Fruit fly (Drosophila melanogaster): ENCODE data around the gene fh.

Gene fh

DNA sequence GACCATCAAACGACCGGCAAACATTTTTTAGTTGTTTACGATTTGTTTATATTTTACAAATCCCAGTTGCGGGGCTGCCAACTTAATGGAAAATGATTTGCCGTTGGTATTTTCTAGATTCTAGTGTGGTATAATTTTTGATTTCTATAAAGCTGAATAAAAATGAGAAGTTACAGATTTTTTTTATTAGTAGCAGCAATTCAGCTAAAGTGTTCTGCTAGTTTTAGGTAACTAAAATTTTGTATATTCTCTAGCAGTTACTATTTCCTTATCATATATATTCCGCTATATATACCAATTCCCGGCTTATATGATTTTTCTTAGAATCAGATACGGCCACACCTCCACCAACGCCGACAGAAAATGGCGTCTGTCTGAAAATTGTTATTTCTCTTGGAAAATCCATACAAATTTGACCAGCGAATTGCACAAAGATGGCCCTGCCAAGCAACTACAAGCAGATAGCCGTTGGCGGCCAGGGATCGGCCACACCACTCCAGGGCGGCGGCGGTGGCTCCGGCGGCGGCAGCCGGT lies at the start of gene fh, which contains the start of gene Bap111:
TSS of gene fh (minus strand) at position 83 of the 534 bp plus-strand sequence.
TSS of gene Bap111 (plus strand) at position 321 of the 534 bp plus-strand sequence.
- TF ChIP-seq pan (optimal IDR thresholded peaks at IDR 0.05) (no peak), EcR (GFP tag; optimal IDR thresholded peaks at IDR 0.05) (no peak), CG8478 (optimal IDR thresholded peaks at IDR 0.05) (no peak), psq (optimal IDR thresholded peaks at IDR 0.05) (no peak), Dll (optimal IDR thresholded peaks at IDR 0.05) (no peak), usp (GFP tag; optimal IDR thresholded peaks at IDR 0.05) (no peak)

dm6 chrX:9196362-9196761 lies 47.5 kb upstream of the fh start, which contains the start of gene CG12118:
Gene CG12118 (minus strand): TSS chrX:9196414.
- no peak for TF ChIP-seq Dll (optimal IDR thresholded peaks at IDR 0.05)
- TF ChIP-seq usp (GFP tag; optimal IDR thresholded peaks at IDR 0.05) = no peak
- no peak for TF ChIP-seq psq (optimal IDR thresholded peaks at IDR 0.05)
- TF ChIP-seq EcR (GFP tag; optimal IDR thresholded peaks at IDR 0.05) = no peak
- no peak for TF ChIP-seq CG8478 (optimal IDR thresholded peaks at IDR 0.05)
- no peak for TF ChIP-seq pan (optimal IDR thresholded peaks at IDR 0.05)

DNA sequence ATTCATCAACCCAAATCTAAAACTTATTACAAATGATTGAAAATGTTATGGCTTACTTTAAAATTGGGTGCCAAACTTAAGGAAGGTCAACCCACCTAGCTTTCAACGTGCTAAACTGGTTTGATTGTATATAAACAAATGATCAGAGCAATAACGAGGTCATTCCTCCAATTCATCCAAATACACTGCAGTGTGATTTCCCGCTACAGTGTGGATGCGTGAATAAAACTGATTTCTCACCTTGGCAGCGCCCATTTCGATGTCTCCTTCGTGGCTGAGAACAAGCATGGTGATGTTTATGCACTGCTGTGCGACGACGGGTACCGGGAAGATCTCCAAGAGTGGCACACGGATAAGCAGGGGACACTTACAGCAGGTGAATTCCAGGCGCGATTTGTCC lies 46.4 kb upstream of the fh start:
- TF ChIP-seq pan (optimal IDR thresholded peaks at IDR 0.05) (no peak), usp (GFP tag; optimal IDR thresholded peaks at IDR 0.05) (no peak), CG8478 (optimal IDR thresholded peaks at IDR 0.05) (no peak), psq (optimal IDR thresholded peaks at IDR 0.05) (no peak), Dll (optimal IDR thresholded peaks at IDR 0.05) (no peak), EcR (GFP tag; optimal IDR thresholded peaks at IDR 0.05) (no peak)

DNA sequence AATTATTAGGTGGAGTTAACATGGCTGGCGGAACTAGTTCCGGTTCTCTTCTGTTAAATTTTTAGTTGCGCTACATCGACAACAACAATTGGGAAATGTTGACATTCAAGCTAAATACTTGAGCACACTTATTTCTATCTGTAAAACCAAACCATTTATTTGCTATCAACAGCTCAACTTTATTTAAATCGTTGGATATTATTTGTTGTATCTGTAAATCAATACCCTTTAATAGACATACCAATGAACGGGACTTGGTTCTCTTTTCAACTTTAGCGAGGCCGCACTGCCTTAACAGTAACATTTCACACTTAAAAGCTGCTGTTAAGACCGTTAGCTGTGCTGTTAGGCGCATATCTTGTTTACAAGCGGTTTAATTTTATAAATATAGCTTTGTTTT lies 44.7 kb upstream of the fh start, which contains the start of gene CG12106:
TSS of gene CG12106 (plus strand) at position 295 of the 400 bp plus-strand sequence.
- TF ChIP-seq pan (optimal IDR thresholded peaks at IDR 0.05) (no peak), CG8478 (optimal IDR thresholded peaks at IDR 0.05) (no peak)

dm6 chrX:9192429-9192828 lies 43.6 kb upstream of the fh start, which contains the start of gene CG12056:
Gene CG12056 (plus strand): TSS chrX:9192669.
- TF ChIP-seq usp (GFP tag; optimal IDR thresholded peaks at IDR 0.05) = no peak
- no peak for TF ChIP-seq pan (optimal IDR thresholded peaks at IDR 0.05)
- TF ChIP-seq Dll (optimal IDR thresholded peaks at IDR 0.05) = no peak
- TF ChIP-seq CG8478 (optimal IDR thresholded peaks at IDR 0.05) = no peak
- no peak for TF ChIP-seq psq (optimal IDR thresholded peaks at IDR 0.05)
- no peak for TF ChIP-seq EcR (GFP tag; optimal IDR thresholded peaks at IDR 0.05)

DNA sequence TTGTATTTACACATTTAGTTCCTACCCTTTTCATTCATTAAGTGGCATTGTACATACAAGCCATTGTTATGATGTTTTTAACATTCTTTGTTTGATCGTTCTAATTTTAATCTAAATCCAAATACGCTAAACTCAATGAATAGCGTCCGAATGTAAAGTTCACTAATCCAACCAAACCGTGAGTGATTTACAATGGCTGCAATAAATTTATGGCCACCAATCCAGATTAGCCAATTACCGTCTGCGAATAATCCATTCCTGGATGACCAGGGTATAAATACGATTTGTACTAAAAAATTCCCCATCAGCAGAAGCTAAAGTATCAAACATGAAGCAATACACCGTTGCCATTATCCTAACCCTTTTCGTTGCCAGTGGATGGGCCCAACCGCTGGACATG lies 42.5 kb upstream of the fh start, which contains the start of gene CG12057:
TSS of gene CG12057 (plus strand) at position 301 of the 400 bp plus-strand sequence.
- TF ChIP-seq psq (optimal IDR thresholded peaks at IDR 0.05) (no peak), usp (GFP tag; optimal IDR thresholded peaks at IDR 0.05) (no peak), CG8478 (optimal IDR thresholded peaks at IDR 0.05) (no peak), Dll (optimal IDR thresholded peaks at IDR 0.05) (no peak), EcR (GFP tag; optimal IDR thresholded peaks at IDR 0.05) (no peak), pan (optimal IDR thresholded peaks at IDR 0.05) (no peak)

dm6 chrX:9190555-9191184 lies 41.8 kb upstream of the fh start, which contains the start of gene CG12115:
Gene CG12115 (minus strand): TSS chrX:9190605.
- TF ChIP-seq psq (optimal IDR thresholded peaks at IDR 0.05) (no peak), Dll (optimal IDR thresholded peaks at IDR 0.05) (no peak), CG8478 (optimal IDR thresholded peaks at IDR 0.05) (no peak), usp (GFP tag; optimal IDR thresholded peaks at IDR 0.05) (no peak), EcR (GFP tag; optimal IDR thresholded peaks at IDR 0.05) (no peak), pan (optimal IDR thresholded peaks at IDR 0.05) (no peak)

- no peak for TF ChIP-seq EcR (GFP tag; optimal IDR thresholded peaks at IDR 0.05)
- no peak for TF ChIP-seq pan (optimal IDR thresholded peaks at IDR 0.05)
- TF ChIP-seq psq (optimal IDR thresholded peaks at IDR 0.05) = no peak
- TF ChIP-seq Dll (optimal IDR thresholded peaks at IDR 0.05) = no peak
- TF ChIP-seq CG8478 (optimal IDR thresholded peaks at IDR 0.05) = no peak
- no peak for TF ChIP-seq usp (GFP tag; optimal IDR thresholded peaks at IDR 0.05)
Observed at dm6 chrX:9187429-9187828, 38.6 kb upstream of the fh start.

dm6 chrX:9168273-9168672 lies 19.4 kb upstream of the fh start:
- no peak for TF ChIP-seq psq (optimal IDR thresholded peaks at IDR 0.05)
- no peak for TF ChIP-seq Dll (optimal IDR thresholded peaks at IDR 0.05)
- TF ChIP-seq CG8478 (optimal IDR thresholded peaks at IDR 0.05) = no peak
- no peak for TF ChIP-seq EcR (GFP tag; optimal IDR thresholded peaks at IDR 0.05)
- TF ChIP-seq usp (GFP tag; optimal IDR thresholded peaks at IDR 0.05) = no peak
- TF ChIP-seq pan (optimal IDR thresholded peaks at IDR 0.05) = no peak

dm6 chrX:9164510-9165506 lies 15.9 kb upstream of the fh start:
- TF ChIP-seq pan (optimal IDR thresholded peaks at IDR 0.05) = no peak
- no peak for TF ChIP-seq EcR (GFP tag; optimal IDR thresholded peaks at IDR 0.05)
- TF ChIP-seq Dll (optimal IDR thresholded peaks at IDR 0.05) = no peak
- no peak for TF ChIP-seq psq (optimal IDR thresholded peaks at IDR 0.05)
- TF ChIP-seq usp (GFP tag; optimal IDR thresholded peaks at IDR 0.05) = no peak
- no peak for TF ChIP-seq CG8478 (optimal IDR thresholded peaks at IDR 0.05)

- peak; percentile 12 for TF ChIP-seq CG8478 (optimal IDR thresholded peaks at IDR 0.05)
- no peak for TF ChIP-seq Dll (optimal IDR thresholded peaks at IDR 0.05)
- TF ChIP-seq EcR (GFP tag; optimal IDR thresholded peaks at IDR 0.05) = no peak
- no peak for TF ChIP-seq usp (GFP tag; optimal IDR thresholded peaks at IDR 0.05)
Observed at dm6 chrX:9163645-9164509, 15.0 kb upstream of the fh start.
